Worm (Caenorhabditis elegans) whole organism, L4/young adult: ENCODE measurements around the gene asp-1.

Experiments used
- W03F9.2 ChIP-seq: fragments of 150-350 bp; optimal IDR thresholded peaks from 2 replicates; lab custom pipeline; 2014; ENCODE audit warnings: missing biosample characterization, missing genetic modification characterization
- dao-5 ChIP-seq: sonication (generic microtip); optimal IDR thresholded peaks from 2 replicates; lab custom pipeline; 2016; ENCODE audit warnings: missing genotype, missing genetic modification characterization, moderate library complexity, missing compliant biosample characterization
- him-1 ChIP-seq: sonication (generic microtip); optimal IDR thresholded peaks from 2 replicates; lab custom pipeline; 2016; ENCODE audit warnings: missing genotype, missing genetic modification reagents, missing genetic modification characterization, missing compliant biosample characterization

The asp-1 gene

ce11 chrV:19050438-19050837 is at the start of gene asp-1:
Gene asp-1, minus strand, starts transcription at chrV:19050752.
- no peak for TF ChIP-seq him-1 (tag; lab: Kevin White, UChicago)
- no peak for TF ChIP-seq dao-5 (tag; lab: Kevin White, UChicago)

- TF ChIP-seq W03F9.2 (tag; lab: Kevin White, UChicago) (no peak), him-1 (tag; lab: Kevin White, UChicago) (no peak), dao-5 (tag; lab: Kevin White, UChicago) (no peak)
These were observed 49.0 kb upstream of the asp-1 start for ce11 chrV:19099504-19099903.

- no peak for TF ChIP-seq W03F9.2 (tag; lab: Kevin White, UChicago)
- no peak for TF ChIP-seq dao-5 (tag; lab: Kevin White, UChicago)
- no peak for TF ChIP-seq him-1 (tag; lab: Kevin White, UChicago)
These were observed 40.3 kb upstream of the asp-1 start for ce11 chrV:19090885-19091284.

- TF ChIP-seq him-1 (tag; lab: Kevin White, UChicago) (no peak), dao-5 (tag; lab: Kevin White, UChicago) (no peak), W03F9.2 (tag; lab: Kevin White, UChicago) (no peak)
These were observed 36.9 kb upstream of the asp-1 start, which contains the start of gene nhr-145 for ce11 chrV:19087426-19087825. Gene nhr-145, plus strand, starts transcription at chrV:19087723.

- TF ChIP-seq him-1 (tag; lab: Kevin White, UChicago), result no peak
- no peak for TF ChIP-seq dao-5 (tag; lab: Kevin White, UChicago)
- TF ChIP-seq W03F9.2 (tag; lab: Kevin White, UChicago), result no peak
These were observed 33.2 kb upstream of the asp-1 start for ce11 chrV:19083789-19084188.

- no peak for TF ChIP-seq him-1 (tag; lab: Kevin White, UChicago)
- TF ChIP-seq dao-5 (tag; lab: Kevin White, UChicago), result no peak
- TF ChIP-seq W03F9.2 (tag; lab: Kevin White, UChicago), result no peak
These were observed 32.0 kb upstream of the asp-1 start, which contains the start of gene nhr-95 for ce11 chrV:19082541-19082940. Gene nhr-95, minus strand, starts transcription at chrV:19082641.

- TF ChIP-seq W03F9.2 (tag; lab: Kevin White, UChicago) (no peak), dao-5 (tag; lab: Kevin White, UChicago) (no peak), him-1 (tag; lab: Kevin White, UChicago) (no peak)
These were observed 26.3 kb upstream of the asp-1 start for ce11 chrV:19076835-19077234.

- TF ChIP-seq him-1 (tag; lab: Kevin White, UChicago) (no peak), W03F9.2 (tag; lab: Kevin White, UChicago) (no peak), dao-5 (tag; lab: Kevin White, UChicago) (no peak)
These were observed 22.6 kb upstream of the asp-1 start for ce11 chrV:19073169-19073568.

- no peak for TF ChIP-seq W03F9.2 (tag; lab: Kevin White, UChicago)
- no peak for TF ChIP-seq him-1 (tag; lab: Kevin White, UChicago)
- TF ChIP-seq dao-5 (tag; lab: Kevin White, UChicago), result no peak
These were observed 18.3 kb upstream of the asp-1 start for ce11 chrV:19068888-19069287.

- no peak for TF ChIP-seq W03F9.2 (tag; lab: Kevin White, UChicago)
- TF ChIP-seq him-1 (tag; lab: Kevin White, UChicago), result no peak
- no peak for TF ChIP-seq dao-5 (tag; lab: Kevin White, UChicago)
These were observed 12.8 kb upstream of the asp-1 start for ce11 chrV:19063326-19063725.

- no peak for TF ChIP-seq dao-5 (tag; lab: Kevin White, UChicago)
- no peak for TF ChIP-seq W03F9.2 (tag; lab: Kevin White, UChicago)
- no peak for TF ChIP-seq him-1 (tag; lab: Kevin White, UChicago)
These were observed 9.3 kb upstream of the asp-1 start, which contains the start of gene twk-46 for ce11 chrV:19059873-19060272. Gene twk-46, plus strand, starts transcription at chrV:19060173.

ce11 chrV:19058086-19058485 is 7.5 kb upstream of the asp-1 start:
- TF ChIP-seq W03F9.2 (tag; lab: Kevin White, UChicago), result no peak
- TF ChIP-seq dao-5 (tag; lab: Kevin White, UChicago), result no peak
- no peak for TF ChIP-seq him-1 (tag; lab: Kevin White, UChicago)

ce11 chrV:19057602-19058001 is 7.0 kb upstream of the asp-1 start:
- TF ChIP-seq W03F9.2 (tag; lab: Kevin White, UChicago), result no peak
- no peak for TF ChIP-seq him-1 (tag; lab: Kevin White, UChicago)
- TF ChIP-seq dao-5 (tag; lab: Kevin White, UChicago), result no peak

ce11 chrV:19053281-19053680 is 2.7 kb upstream of the asp-1 start:
- TF ChIP-seq him-1 (tag; lab: Kevin White, UChicago) (no peak), dao-5 (tag; lab: Kevin White, UChicago) (no peak), W03F9.2 (tag; lab: Kevin White, UChicago) (no peak)
